Fruit fly (Drosophila melanogaster) S2 (cell line): ENCODE results near the gene CG33331.
A peak's percentile ranks its signal among the peaks of the same experiment; 100 is the strongest.

Experiments
- CG8478 ChIP-seq: fragments of >200 bp; optimal IDR thresholded peaks from 2 replicates; lab custom pipeline; 2018
- CTCF ChIP-seq, 2 experiments: fragments of >200 bp; optimal IDR thresholded peaks; 2 replicates each; lab custom pipeline; 2018

- TF ChIP-seq CTCF (optimal IDR thresholded peaks at IDR 0.05; lab: Kevin White, UChicago) (peak; percentile 7 to 15), CG8478 (lab: Kevin White, UChicago) (no peak)
These were observed 17.7 kb downstream of the CG33331 start, which contains the start of gene VhaPPA1-1 for dm6 chr3R:14903837-14904431.
